Fruit fly (Drosophila melanogaster) whole organism, pupa: Measurements from ENCODE around the gene Klp3A.

Experiments
- CG12605 ChIP-seq: fragments of 200-800 bp; sonication (Bioruptor generic); IDR thresholded peaks from 2 replicates; pipeline ENCODE4 v1.3.6; 2022; ENCODE audit warnings: missing biosample characterization, missing genetic modification characterization
- CG14655 ChIP-seq: fragments of 200-800 bp; sonication (Bioruptor generic); optimal IDR thresholded peaks from 3 replicates; lab custom pipeline; 2017; ENCODE audit warnings: mild to moderate bottlenecking, missing biosample characterization, missing genetic modification reagents, missing genetic modification characterization
- CG15710 ChIP-seq: fragments of 200-800 bp; sonication (Bioruptor generic); optimal IDR thresholded peaks from 2 replicates; lab custom pipeline; 2018; ENCODE audit warnings: missing biosample characterization, mild to moderate bottlenecking, missing genetic modification characterization, moderate library complexity
- D1 ChIP-seq: fragments of 200-800 bp; sonication (Bioruptor generic); optimal IDR thresholded peaks from 2 replicates; lab custom pipeline; 2018; ENCODE audit warnings: missing biosample characterization, mild to moderate bottlenecking, missing genetic modification characterization, moderate library complexity
- fd96Ca ChIP-seq: fragments of 200-800 bp; sonication (Bioruptor generic); IDR thresholded peaks from 3 replicates; pipeline ENCODE4 v1.3.6; 2022; ENCODE audit warnings: missing biosample characterization, missing genetic modification characterization
- rn ChIP-seq: fragments of 200-800 bp; sonication (Bioruptor generic); IDR thresholded peaks from 2 replicates; pipeline ENCODE4 v1.3.6; 2022; ENCODE audit warnings: missing biosample characterization, missing genetic modification characterization

dm6 chrX:2603851-2604505, at the start of gene Klp3A, which contains the start of gene Zw10:
- TF ChIP-seq fd96Ca (0 out of 3 replicates have a peak, but pooled peaks have one; percentile 31), CG15710 (tag; lab: Kevin White, UChicago) (no peak), CG14655 (GFP tag; lab: Kevin White, UChicago) (no peak), D1 (tag; lab: Kevin White, UChicago) (no peak), rn (GFP tag; lab: Robert Waterston, UW) (no peak), CG12605 (GFP tag; lab: Robert Waterston, UW) (no peak)
